Fruit fly (Drosophila melanogaster) whole organism, embryonic: ENCODE measurements around the gene Tengl1.

Experiments used
- Abd-B ChIP-seq: fragments of 200-800 bp; sonication (Bioruptor generic); optimal IDR thresholded peaks from 2 replicates; lab custom pipeline; 2018; ENCODE audit warnings: missing biosample characterization, mild to moderate bottlenecking, missing genetic modification characterization, moderate library complexity
- C15 ChIP-seq: fragments of 200-800 bp; sonication (Bioruptor generic); IDR thresholded peaks from 3 replicates; pipeline ENCODE4 v1.3.6; 2022; ENCODE audit warnings: missing biosample characterization, missing genetic modification characterization
- CG10654 ChIP-seq: fragments of 200-800 bp; sonication (Bioruptor generic); optimal IDR thresholded peaks from 2 replicates; lab custom pipeline; 2016; ENCODE audit warnings: missing biosample characterization, missing genetic modification characterization
- CG11695 ChIP-seq: fragments of 200-800 bp; sonication (Bioruptor generic); IDR thresholded peaks from 3 replicates; pipeline ENCODE4 v1.3.6; 2022; ENCODE audit warnings: missing biosample characterization, missing genetic modification characterization
- CG12236 ChIP-seq: fragments of 200-800 bp; sonication (Bioruptor generic); optimal IDR thresholded peaks from 2 replicates; lab custom pipeline; 2016; ENCODE audit warnings: missing biosample characterization, missing genetic modification characterization
- CG12744 ChIP-seq: fragments of 200-800 bp; sonication (Bioruptor generic); optimal IDR thresholded peaks from 2 replicates; lab custom pipeline; 2016; ENCODE audit warnings: missing biosample characterization, missing genetic modification characterization
- CG15696 ChIP-seq: fragments of 200-800 bp; sonication (Bioruptor generic); optimal IDR thresholded peaks from 2 replicates; lab custom pipeline; 2019; ENCODE audit warnings: missing biosample characterization, mild to moderate bottlenecking, missing genetic modification characterization, moderate library complexity
- CG18011 ChIP-seq: fragments of 200-800 bp; sonication (Bioruptor generic); optimal IDR thresholded peaks from 2 replicates; lab custom pipeline; 2017; ENCODE audit warnings: missing biosample characterization, missing genetic modification characterization, mild to moderate bottlenecking, moderate library complexity, missing genotype
- CG30020 ChIP-seq: fragments of 200-800 bp; optimal IDR thresholded peaks from 2 replicates; lab custom pipeline; 2019; ENCODE audit warnings: missing biosample characterization, mild to moderate bottlenecking, missing genetic modification characterization, moderate library complexity
- CG31388 ChIP-seq: fragments of 200-800 bp; sonication (Bioruptor generic); optimal IDR thresholded peaks from 2 replicates; lab custom pipeline; 2016; ENCODE audit warnings: missing biosample characterization, missing genetic modification characterization
- CG31441 ChIP-seq: fragments of 200-800 bp; sonication (Bioruptor generic); IDR thresholded peaks from 2 replicates; pipeline ENCODE4 v1.3.6; 2022; ENCODE audit warnings: missing biosample characterization, missing genetic modification characterization
- CG4617 ChIP-seq: fragments of 200-800 bp; sonication (Bioruptor generic); optimal IDR thresholded peaks from 3 replicates; lab custom pipeline; 2016; ENCODE audit warnings: missing biosample characterization, missing genetic modification characterization, borderline replicate concordance
- CG5180 ChIP-seq: fragments of 200-800 bp; sonication (Bioruptor generic); optimal IDR thresholded peaks from 3 replicates; lab custom pipeline; 2017; ENCODE audit warnings: missing biosample characterization, missing genetic modification characterization, mild to moderate bottlenecking, moderate library complexity, missing genetic modification reagents
- CG7271 ChIP-seq: fragments of 200-800 bp; sonication (Bioruptor generic); optimal IDR thresholded peaks from 2 replicates; lab custom pipeline; 2018; ENCODE audit warnings: missing biosample characterization, mild to moderate bottlenecking, missing genetic modification characterization, moderate library complexity
- CoRest ChIP-seq: fragments of 200-800 bp; sonication (Bioruptor generic); optimal IDR thresholded peaks from 3 replicates; lab custom pipeline; 2018; ENCODE audit warnings: missing biosample characterization, mild to moderate bottlenecking, missing genetic modification characterization, moderate library complexity
- D19A ChIP-seq: fragments of 200-800 bp; optimal IDR thresholded peaks from 3 replicates; lab custom pipeline; 2019; ENCODE audit warnings: missing biosample characterization, mild to moderate bottlenecking, missing genetic modification characterization, moderate library complexity
- Doc3 ChIP-seq: fragments of 200-800 bp; sonication (Bioruptor generic); IDR thresholded peaks from 3 replicates; pipeline ENCODE4 v1.3.6; 2022; ENCODE audit warnings: missing biosample characterization, missing genetic modification characterization; ENCODE audit not compliant: partially characterized antibody
- E2f1 ChIP-seq: fragments of 200-800 bp; sonication (Bioruptor generic); IDR thresholded peaks from 2 replicates; pipeline ENCODE4 v1.3.6; 2022; ENCODE audit warnings: missing biosample characterization, missing genetic modification characterization
- HmgZ ChIP-seq: fragments of 200-800 bp; sonication (Bioruptor generic); optimal IDR thresholded peaks from 2 replicates; lab custom pipeline; 2018; ENCODE audit warnings: missing biosample characterization, mild to moderate bottlenecking, missing genetic modification characterization
- Hmx ChIP-seq: fragments of 200-800 bp; sonication (Bioruptor generic); optimal IDR thresholded peaks from 2 replicates; lab custom pipeline; 2016; ENCODE audit warnings: missing biosample characterization, missing genetic modification characterization
- Mrtf ChIP-seq: fragments of 200-800 bp; sonication (Bioruptor generic); IDR thresholded peaks from 3 replicates; pipeline ENCODE4 v1.3.6; 2022; ENCODE audit warnings: missing biosample characterization, missing genetic modification characterization
- Neu2 ChIP-seq: fragments of 200-800 bp; sonication (Bioruptor generic); optimal IDR thresholded peaks from 3 replicates; lab custom pipeline; 2016; ENCODE audit warnings: missing biosample characterization, missing genetic modification characterization, borderline replicate concordance
- Oli ChIP-seq: fragments of 200-800 bp; sonication (Bioruptor generic); optimal IDR thresholded peaks from 2 replicates; lab custom pipeline; 2018; ENCODE audit warnings: missing biosample characterization, mild to moderate bottlenecking, missing genetic modification characterization, moderate library complexity
- Opbp ChIP-seq: fragments of 200-800 bp; sonication (Bioruptor generic); IDR thresholded peaks from 3 replicates; pipeline ENCODE4 v1.3.6; 2022; ENCODE audit warnings: missing biosample characterization, missing genetic modification characterization; ENCODE audit not compliant: partially characterized antibody
- Optix ChIP-seq: fragments of 200-800 bp; sonication (Bioruptor generic); IDR thresholded peaks from 3 replicates; pipeline ENCODE4 v1.3.6; 2022; ENCODE audit warnings: missing biosample characterization, missing genetic modification characterization
- Side ChIP-seq: fragments of 200-800 bp; sonication (Bioruptor generic); optimal IDR thresholded peaks from 2 replicates; lab custom pipeline; 2016; ENCODE audit warnings: missing biosample characterization, missing genetic modification characterization
- Sin3A ChIP-seq: fragments of >200 bp; optimal IDR thresholded peaks from 2 replicates; lab custom pipeline; 2018
- Six4 ChIP-seq: fragments of 200-800 bp; sonication (Bioruptor generic); optimal IDR thresholded peaks from 2 replicates; lab custom pipeline; 2016; ENCODE audit warnings: missing biosample characterization, missing genetic modification characterization
- Sry-δ ChIP-seq: fragments of 200-800 bp; sonication (Bioruptor generic); optimal IDR thresholded peaks from 2 replicates; lab custom pipeline; 2016; ENCODE audit warnings: missing biosample characterization, missing genetic modification characterization
- bcd ChIP-seq: fragments of 200-800 bp; sonication (Bioruptor generic); optimal IDR thresholded peaks from 2 replicates; lab custom pipeline; 2017; ENCODE audit warnings: missing biosample characterization, mild to moderate bottlenecking, missing genetic modification characterization
- corto ChIP-seq: fragments of 200-800 bp; sonication (Bioruptor generic); optimal IDR thresholded peaks from 2 replicates; lab custom pipeline; 2016; ENCODE audit warnings: missing biosample characterization, mild to moderate bottlenecking, missing genetic modification characterization, moderate library complexity
- dm ChIP-seq: fragments of 200-800 bp; sonication (Bioruptor generic); optimal IDR thresholded peaks from 3 replicates; lab custom pipeline; 2016; ENCODE audit warnings: missing biosample characterization, missing genetic modification characterization
- emc ChIP-seq: fragments of 200-800 bp; sonication (Bioruptor generic); optimal IDR thresholded peaks from 2 replicates; lab custom pipeline; 2016; ENCODE audit warnings: missing biosample characterization, missing genetic modification characterization
- ewg ChIP-seq: fragments of 200-800 bp; sonication (Bioruptor generic); optimal IDR thresholded peaks from 3 replicates; lab custom pipeline; 2017; ENCODE audit warnings: mild to moderate bottlenecking, missing biosample characterization, missing genetic modification reagents, missing genetic modification characterization
- fu2 ChIP-seq: fragments of 200-800 bp; sonication (Bioruptor generic); optimal IDR thresholded peaks from 2 replicates; lab custom pipeline; 2016; ENCODE audit warnings: missing biosample characterization, missing genetic modification characterization
- grn ChIP-seq: fragments of 200-800 bp; sonication (Bioruptor generic); optimal IDR thresholded peaks from 3 replicates; lab custom pipeline; 2017; ENCODE audit warnings: missing biosample characterization, missing genetic modification characterization
- gsb ChIP-seq: fragments of 200-800 bp; sonication (Bioruptor generic); IDR thresholded peaks from 2 replicates; pipeline ENCODE4 v1.3.6; 2022; ENCODE audit warnings: missing biosample characterization, missing genetic modification characterization
- ham ChIP-seq: fragments of 200-800 bp; sonication (Bioruptor generic); IDR thresholded peaks from 2 replicates; pipeline ENCODE4 v1.3.6; 2022; ENCODE audit warnings: missing biosample characterization, missing genetic modification characterization
- hb ChIP-seq: fragments of 200-800 bp; sonication (Bioruptor generic); IDR thresholded peaks from 3 replicates; pipeline ENCODE4 v1.3.6; 2022; ENCODE audit warnings: missing biosample characterization, missing genetic modification characterization; ENCODE audit not compliant: partially characterized antibody
- hbn ChIP-seq: fragments of 200-800 bp; sonication (Bioruptor generic); IDR thresholded peaks from 2 replicates; pipeline ENCODE4 v1.3.6; 2022; ENCODE audit warnings: missing biosample characterization, missing genetic modification characterization; ENCODE audit not compliant: partially characterized antibody
- hkb ChIP-seq, 2 experiments: fragments of 200-800 bp in 1 of 2; fragments of >200 bp in 1 of 2; sonication (Bioruptor generic) in 1 of 2; IDR thresholded peaks in 1 of 2; optimal IDR thresholded peaks in 1 of 2; 2 replicates each; pipeline versions ENCODE4 v1.3.6 to Lab custom; 2017 to 2022; ENCODE audit warnings: missing biosample characterization in 1 of 2, missing genetic modification characterization in 1 of 2
- mirr ChIP-seq: fragments of 200-800 bp; sonication (Bioruptor generic); optimal IDR thresholded peaks from 3 replicates; lab custom pipeline; 2018; ENCODE audit warnings: missing biosample characterization, mild to moderate bottlenecking, missing genetic modification characterization
- pb ChIP-seq: fragments of 200-800 bp; sonication (Bioruptor generic); optimal IDR thresholded peaks from 3 replicates; lab custom pipeline; 2016; ENCODE audit warnings: missing biosample characterization, missing genetic modification characterization
- rib ChIP-seq: fragments of 200-800 bp; sonication (Bioruptor generic); IDR thresholded peaks from 2 replicates; pipeline ENCODE4 v1.3.6; 2022; ENCODE audit warnings: missing biosample characterization, missing genetic modification characterization
- salm ChIP-seq: fragments of 200-800 bp; sonication (Bioruptor generic); optimal IDR thresholded peaks from 2 replicates; lab custom pipeline; 2018; ENCODE audit warnings: missing biosample characterization, mild to moderate bottlenecking, missing genetic modification characterization
- sug ChIP-seq: fragments of 200-800 bp; optimal IDR thresholded peaks from 2 replicates; lab custom pipeline; 2019; ENCODE audit warnings: missing biosample characterization, mild to moderate bottlenecking, missing genetic modification characterization, moderate library complexity
- twi ChIP-seq: fragments of 200-800 bp; optimal IDR thresholded peaks from 2 replicates; lab custom pipeline; 2019; ENCODE audit warnings: missing biosample characterization, mild to moderate bottlenecking, missing genetic modification characterization, moderate library complexity
- zen2 ChIP-seq: fragments of 200-800 bp; sonication (Bioruptor generic); IDR thresholded peaks from 3 replicates; pipeline ENCODE4 v1.3.6; 2022; ENCODE audit warnings: missing biosample characterization, missing genetic modification characterization; ENCODE audit not compliant: partially characterized antibody

Gene Tengl1

DNA sequence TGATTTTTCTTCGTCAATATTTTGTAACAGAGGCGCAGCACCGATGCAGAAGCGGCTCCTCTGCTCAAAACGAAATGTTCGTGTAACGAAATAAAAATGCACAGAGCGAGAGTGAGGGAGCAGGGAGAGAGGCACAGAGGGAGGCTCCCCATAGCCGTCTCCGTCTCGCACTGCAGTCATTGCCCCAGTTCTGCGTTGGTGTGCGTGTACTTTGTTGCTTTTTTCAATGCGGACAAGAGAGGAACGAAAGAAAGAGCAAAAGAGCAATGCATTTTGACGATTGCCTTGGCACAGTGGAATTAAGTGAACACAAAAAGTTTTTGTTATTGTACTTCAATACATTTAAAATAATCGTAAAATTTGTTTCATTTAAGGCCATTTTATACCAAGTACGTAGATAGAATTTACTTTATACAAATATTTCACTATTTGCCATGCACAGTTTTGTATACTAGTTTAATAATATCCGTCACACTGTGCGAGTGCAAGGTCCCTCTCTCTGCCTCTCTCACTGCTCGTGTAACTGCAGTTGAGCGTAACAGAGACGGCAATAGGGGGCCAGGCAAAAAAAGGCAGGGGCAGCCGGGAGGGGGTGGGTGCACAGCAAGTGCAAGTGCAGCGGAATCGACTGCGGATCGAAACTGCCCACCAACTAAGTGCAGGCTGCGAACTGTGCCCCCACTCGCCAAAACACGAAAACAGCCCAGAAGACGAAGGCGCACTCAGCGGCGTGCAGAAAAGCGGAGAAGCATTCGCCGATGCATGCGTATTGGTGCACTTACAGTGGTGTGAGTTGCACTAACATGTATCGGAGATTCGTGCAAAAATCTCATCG, 38.2 kb downstream of the Tengl1 start (continued):
- TF ChIP-seq CG4617 (GFP tag; lab: Kevin White, UChicago) (peak; percentile 98), ham (0 out of 2 replicates have a peak, but pooled peaks have one; percentile 35), Doc3 (GFP tag; lab: Robert Waterston, UW) (peak; percentile 66), Six4 (GFP tag; lab: Kevin White, UChicago) (peak; percentile 99), zen2 (GFP tag; lab: Robert Waterston, UW) (peak; percentile 66), corto (GFP tag; lab: Kevin White, UChicago) (peak; percentile 99), salm (tag; lab: Kevin White, UChicago) (peak; percentile 99), CG31388 (GFP tag; lab: Kevin White, UChicago) (peak; percentile 98), Optix (GFP tag; lab: Robert Waterston, UW) (peak; percentile 97), gsb (GFP tag; lab: Robert Waterston, UW) (peak; percentile 79), Side (peak; percentile 98), Oli (tag; lab: Kevin White, UChicago) (peak; percentile 99), CG15696 (tag; lab: Kevin White, UChicago) (peak; percentile 99), dm (peak; percentile 95), bcd (peak; percentile 97), CG30020 (tag; lab: Kevin White, UChicago) (peak; percentile 91), Opbp (peak; percentile 64; the same call in 2 of the 3 replicates), sug (peak; percentile 69), emc (GFP tag; lab: Kevin White, UChicago) (peak; percentile 66), C15 (GFP tag; lab: Robert Waterston, UW) (peak; percentile 93), mirr (GFP tag; lab: Kevin White, UChicago) (peak; percentile 8), Hmx (peak; percentile 73), CG5180 (GFP tag; lab: Kevin White, UChicago) (peak; percentile 91), pb (GFP tag; lab: Kevin White, UChicago) (peak; percentile 94), CG10654 (GFP tag; lab: Kevin White, UChicago) (peak; percentile 98), Abd-B (GFP tag; lab: Kevin White, UChicago) (peak; percentile 97), Sry-δ (GFP tag; lab: Kevin White, UChicago) (peak; percentile 74), Neu2 (peak; percentile 96), grn (GFP tag; lab: Kevin White, UChicago) (peak; percentile 89), Mrtf (peak; percentile 97), CG12236 (GFP tag; lab: Kevin White, UChicago) (peak; percentile 98), ewg (GFP tag; lab: Kevin White, UChicago) (peak; percentile 99), rib (peak; percentile 47; the same call in 1 of the 2 replicates), hkb (optimal IDR thresholded peaks at IDR 0.05; lab: Kevin White, UChicago) (no peak), hkb (GFP tag; IDR thresholded peaks at IDR 0.05; lab: Robert Waterston, UW) (peak; percentile 99), Sin3A (lab: Kevin White, UChicago) (no peak), CG11695 (GFP tag; lab: Robert Waterston, UW) (peak; percentile 98), twi (tag; lab: Kevin White, UChicago) (peak; percentile 97), CG18011 (GFP tag; lab: Kevin White, UChicago) (peak; percentile 78), CG7271 (tag; lab: Kevin White, UChicago) (peak; percentile 99), HmgZ (tag; lab: Kevin White, UChicago) (peak; percentile 96), D19A (peak; percentile 98), hb (GFP tag; lab: Robert Waterston, UW) (peak; percentile 90), CoRest (tag; lab: Kevin White, UChicago) (peak; percentile 98), CG31441 (GFP tag; lab: Robert Waterston, UW) (peak; percentile 99), E2f1 (GFP tag; lab: Robert Waterston, UW) (peak; percentile 99), fu2 (GFP tag; lab: Kevin White, UChicago) (peak; percentile 75), CG12744 (GFP tag; lab: Kevin White, UChicago) (peak; percentile 95), hbn (GFP tag; lab: Robert Waterston, UW) (peak; percentile 30)
